Worm (Caenorhabditis elegans) whole organism, mixed stage, embryonic: ENCODE measurements around the gene acly-1.

ENCODE experiments used
- blmp-1 ChIP-seq: fragments of 150-350 bp; optimal IDR thresholded peaks from 2 replicates; lab custom pipeline; 2014; ENCODE audit warnings: missing biosample characterization, missing genetic modification characterization
- elt-1 ChIP-seq: sonication (generic microtip); optimal IDR thresholded peaks from 2 replicates; lab custom pipeline; 2017; ENCODE audit warnings: missing genetic modification characterization, mild to moderate bottlenecking, missing compliant biosample characterization, antibody characterized with exemption, moderate library complexity, borderline replicate concordance; ENCODE audit not compliant: insufficient read depth
- lin-13 ChIP-seq: fragments of 150-350 bp; optimal IDR thresholded peaks from 2 replicates; lab custom pipeline; 2014; ENCODE audit warnings: missing biosample characterization, missing genetic modification characterization
- lsy-2 ChIP-seq: fragments of 150-350 bp; optimal IDR thresholded peaks from 2 replicates; lab custom pipeline; 2014; ENCODE audit warnings: missing biosample characterization, missing genetic modification characterization
- nhr-12 ChIP-seq: fragments of 150-350 bp; optimal IDR thresholded peaks from 2 replicates; lab custom pipeline; 2014; ENCODE audit warnings: missing biosample characterization, missing genetic modification characterization
- pha-4 ChIP-seq: fragments of 150-350 bp; optimal IDR thresholded peaks from 2 replicates; lab custom pipeline; 2018; ENCODE audit warnings: missing biosample characterization, missing genetic modification reagents, missing genetic modification characterization
- snpc-4 ChIP-seq: fragments of 150-350 bp; optimal IDR thresholded peaks from 2 replicates; lab custom pipeline; 2014; ENCODE audit warnings: missing biosample characterization, missing genetic modification characterization
- unc-39 ChIP-seq: fragments of 150-350 bp; optimal IDR thresholded peaks from 2 replicates; lab custom pipeline; 2014; ENCODE audit warnings: missing biosample characterization, missing genetic modification characterization

- TF ChIP-seq lin-13 (tag; lab: Kevin White, UChicago) (no peak), unc-39 (tag; lab: Kevin White, UChicago) (no peak), elt-1 (no peak), snpc-4 (tag; lab: Kevin White, UChicago) (no peak), nhr-12 (tag; lab: Kevin White, UChicago) (no peak), lsy-2 (tag; lab: Kevin White, UChicago) (no peak), blmp-1 (tag; lab: Kevin White, UChicago) (no peak), pha-4 (tag; lab: Kevin White, UChicago) (no peak)
Observed at ce11 chrX:1468057-1468456, 11.3 kb upstream of the acly-1 start.
